Worm (Caenorhabditis elegans) whole organism, early embryonic: ENCODE data around the gene C02C6.14.
A peak's percentile ranks its signal among the peaks of the same experiment; 100 is the strongest.

ENCODE experiments used
- F13C5.2 ChIP-seq: sonication (generic microtip); optimal IDR thresholded peaks from 2 replicates; lab custom pipeline; 2017; ENCODE audit warnings: mild to moderate bottlenecking, missing genetic modification characterization, inconsistent platforms, missing compliant biosample characterization
- aly-1 ChIP-seq: sonication (generic microtip); optimal IDR thresholded peaks from 2 replicates; lab custom pipeline; 2016; ENCODE audit warnings: missing genetic modification characterization, missing compliant biosample characterization
- ama-1 ChIP-seq: fragments of 150-350 bp; optimal IDR thresholded peaks from 2 replicates; lab custom pipeline; 2014
- ceh-13 ChIP-seq: fragments of 200-800 bp; sonication (Bioruptor generic); optimal IDR thresholded peaks from 2 replicates; lab custom pipeline; 2018; ENCODE audit warnings: mild to moderate bottlenecking, missing genetic modification characterization, missing compliant biosample characterization
- ceh-36 ChIP-seq: sonication (generic microtip); optimal IDR thresholded peaks from 2 replicates; lab custom pipeline; 2016; ENCODE audit warnings: missing genetic modification characterization, inconsistent platforms, missing compliant biosample characterization
- flt-1 ChIP-seq: fragments of 200-800 bp; sonication (Bioruptor generic); IDR thresholded peaks from 2 replicates; pipeline ENCODE4 v1.3.6; 2022; ENCODE audit warnings: missing genetic modification characterization, missing compliant biosample characterization
- hmbx-1 ChIP-seq: sonication (generic microtip); optimal IDR thresholded peaks from 2 replicates; lab custom pipeline; 2016; ENCODE audit warnings: mild to moderate bottlenecking, missing genetic modification characterization, missing compliant biosample characterization
- hnd-1 ChIP-seq: sonication (generic microtip); optimal IDR thresholded peaks from 2 replicates; lab custom pipeline; 2016; ENCODE audit warnings: missing genetic modification characterization, missing compliant biosample characterization
- pes-1 ChIP-seq: fragments of 200-800 bp; sonication (Bioruptor generic); IDR thresholded peaks from 2 replicates; pipeline ENCODE4 v1.3.6; 2022; ENCODE audit warnings: missing genetic modification reagents, missing genetic modification characterization, missing compliant biosample characterization
- scrt-1 ChIP-seq: fragments of 200-800 bp; sonication (Bioruptor generic); IDR thresholded peaks from 2 replicates; pipeline ENCODE4 v1.3.6; 2022; ENCODE audit warnings: missing genetic modification characterization, missing compliant biosample characterization
- sea-1 ChIP-seq: fragments of 200-800 bp; sonication (Bioruptor generic); conservative IDR thresholded peaks from 2 replicates; pipeline ENCODE4 v1.3.6; 2022; ENCODE audit warnings: missing genetic modification characterization, missing compliant biosample characterization
- tbx-11 ChIP-seq: fragments of 200-800 bp; sonication (Bioruptor generic); IDR thresholded peaks from 2 replicates; pipeline ENCODE4 v1.3.6; 2022; ENCODE audit warnings: missing genetic modification characterization, missing compliant biosample characterization
- tbx-37 ChIP-seq: fragments of 200-800 bp; sonication (Bioruptor generic); conservative IDR thresholded peaks from 2 replicates; pipeline ENCODE4 v1.3.6; 2022; ENCODE audit warnings: missing genetic modification reagents, missing genetic modification characterization, missing compliant biosample characterization
- tra-4 ChIP-seq: sonication (generic microtip); optimal IDR thresholded peaks from 2 replicates; lab custom pipeline; 2017; ENCODE audit warnings: missing genetic modification characterization, missing compliant biosample characterization

DNA sequence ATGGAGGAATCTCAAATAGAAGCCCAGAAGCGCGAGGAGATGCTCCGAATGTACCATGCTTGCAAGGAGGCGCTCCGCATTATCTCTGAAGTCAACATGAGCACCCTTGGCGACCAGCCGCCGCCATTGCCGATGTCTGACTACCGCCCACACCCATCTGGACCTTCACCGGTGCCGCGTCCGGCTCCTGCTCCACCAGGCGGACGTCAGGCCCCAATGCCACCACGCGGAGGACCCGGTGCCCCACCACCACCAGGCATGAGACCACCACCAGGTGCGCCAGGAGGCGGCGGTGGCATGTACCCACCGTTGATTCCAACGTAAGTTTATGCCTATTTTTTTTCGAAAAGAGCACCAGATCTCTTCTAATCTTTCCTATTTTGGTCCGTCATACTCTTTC lies 34.6 kb downstream of the C02C6.14 start:
- TF ChIP-seq flt-1 (GFP tag; lab: Robert Waterston, UW) (no peak), hnd-1 (tag; lab: Kevin White, UChicago) (no peak), ama-1 (lab: Kevin White, UChicago) (no peak), pes-1 (GFP tag; lab: Robert Waterston, UW) (no peak), aly-1 (peak; percentile 5), scrt-1 (GFP tag; lab: Robert Waterston, UW) (no peak), tbx-37 (GFP tag; lab: Robert Waterston, UW) (no peak), ceh-36 (tag; lab: Kevin White, UChicago) (no peak), ceh-13 (GFP tag; lab: Kevin White, UChicago) (no peak), tbx-11 (GFP tag; lab: Robert Waterston, UW) (no peak), F13C5.2 (tag; lab: Kevin White, UChicago) (no peak), sea-1 (GFP tag; lab: Robert Waterston, UW) (no peak), hmbx-1 (tag; lab: Kevin White, UChicago) (no peak), tra-4 (tag; lab: Kevin White, UChicago) (no peak)
